Fruit fly (Drosophila melanogaster): ENCODE data around the gene CG2519.
A peak's percentile ranks its signal among the peaks of the same experiment; 100 is the strongest.

CG2519 gene

dm6 chr3R:5564775-5565190 lies 17.2 kb upstream of the CG2519 start, which contains the start of the genes CG14671 and CG12746 (continued):
- no peak for TF ChIP-seq HLHmδ (GFP tag; optimal IDR thresholded peaks at IDR 0.05)
- TF ChIP-seq CG11696 (GFP tag; IDR thresholded peaks at IDR 0.05), result no peak
- TF ChIP-seq CG31441 (GFP tag; IDR thresholded peaks at IDR 0.05), result no peak
- TF ChIP-seq CG30020 (tag; optimal IDR thresholded peaks at IDR 0.05), result peak; percentile 28
- TF ChIP-seq Dip2 (GFP tag; IDR thresholded peaks at IDR 0.05), result no peak
- no peak for TF ChIP-seq CG6854 (GFP tag; optimal IDR thresholded peaks at IDR 0.05)
- no peak for TF ChIP-seq hkb (optimal IDR thresholded peaks at IDR 0.05)
- no peak for TF ChIP-seq hkb (GFP tag; IDR thresholded peaks at IDR 0.05)
- TF ChIP-seq Tbp (GFP tag; optimal IDR thresholded peaks at IDR 0.05), result no peak
- TF ChIP-seq so (GFP tag; IDR thresholded peaks at IDR 0.05), result no peak
- no peak for TF ChIP-seq Oli (tag; optimal IDR thresholded peaks at IDR 0.05)
- TF ChIP-seq Ada2b (GFP tag; IDR thresholded peaks at IDR 0.05), result no peak
- no peak for TF ChIP-seq CG14965 (GFP tag; optimal IDR thresholded peaks at IDR 0.05; ENCODE audit: borderline replicate concordance)
- TF ChIP-seq cato (GFP tag; optimal IDR thresholded peaks at IDR 0.05; ENCODE audit: borderline replicate concordance), result no peak
- no peak for TF ChIP-seq CG6689 (GFP tag; IDR thresholded peaks at IDR 0.05)
- no peak for TF ChIP-seq dysf (GFP tag; IDR thresholded peaks at IDR 0.05)
- TF ChIP-seq tx (GFP tag; optimal IDR thresholded peaks at IDR 0.05), result peak; percentile 14
- no peak for TF ChIP-seq CG10366 (GFP tag; IDR thresholded peaks at IDR 0.05)
- peak in 1 of 2 experiments; percentile 94 for TF ChIP-seq insv (GFP tag; optimal IDR thresholded peaks at IDR 0.05)
- TF ChIP-seq sug (tag; optimal IDR thresholded peaks at IDR 0.05), result peak; percentile 37
- TF ChIP-seq vvl (GFP tag; IDR thresholded peaks at IDR 0.05), result no peak
- peak; percentile 55; the same call in 1 of the 3 replicates for TF ChIP-seq ci (GFP tag; IDR thresholded peaks at IDR 0.05)
- TF ChIP-seq CG12071 (GFP tag; optimal IDR thresholded peaks at IDR 0.05), result no peak
- TF ChIP-seq hb (GFP tag; IDR thresholded peaks at IDR 0.05; ENCODE audit: partially characterized antibody), result no peak
- TF ChIP-seq zen2 (GFP tag; IDR thresholded peaks at IDR 0.05; ENCODE audit: partially characterized antibody), result no peak; the same call in 2 of the 3 replicates
- TF ChIP-seq CG17912 (GFP tag; optimal IDR thresholded peaks at IDR 0.05), result no peak
- TF ChIP-seq en (GFP tag; optimal IDR thresholded peaks at IDR 0.05), result no peak
- no peak for TF ChIP-seq slou (GFP tag; optimal IDR thresholded peaks at IDR 0.05)
- no peak for TF ChIP-seq disco-r (GFP tag; optimal IDR thresholded peaks at IDR 0.05)
- TF ChIP-seq bcd (GFP tag; optimal IDR thresholded peaks at IDR 0.05), result no peak
- no peak for TF ChIP-seq CG9609 (GFP tag; optimal IDR thresholded peaks at IDR 0.05)
- TF ChIP-seq pum (GFP tag; optimal IDR thresholded peaks at IDR 0.05), result no peak
- TF ChIP-seq CG4328 (GFP tag; optimal IDR thresholded peaks at IDR 0.05), result no peak
- no peak for TF ChIP-seq CG15696 (tag; optimal IDR thresholded peaks at IDR 0.05)
- no peak for TF ChIP-seq CG33213 (GFP tag; optimal IDR thresholded peaks at IDR 0.05)
- TF ChIP-seq TFAM (GFP tag; optimal IDR thresholded peaks at IDR 0.05), result no peak
- TF ChIP-seq mld (GFP tag; IDR thresholded peaks at IDR 0.05; ENCODE audit: partially characterized antibody), result no peak
- no peak for TF ChIP-seq ap (GFP tag; IDR thresholded peaks at IDR 0.05)
- TF ChIP-seq CG8089 (GFP tag; optimal IDR thresholded peaks at IDR 0.05), result no peak
- no peak for TF ChIP-seq CG3065 (GFP tag; optimal IDR thresholded peaks at IDR 0.05)
- no peak for TF ChIP-seq p53 (GFP tag; optimal IDR thresholded peaks at IDR 0.05)
- no peak for TF ChIP-seq CG15601 (tag; optimal IDR thresholded peaks at IDR 0.05)
- no peak for TF ChIP-seq CG8924 (tag; optimal IDR thresholded peaks at IDR 0.05)
- TF ChIP-seq CG1233 (GFP tag; optimal IDR thresholded peaks at IDR 0.05), result no peak
- no peak for TF ChIP-seq pho (GFP tag; optimal IDR thresholded peaks at IDR 0.05)
- TF ChIP-seq maf-S (GFP tag; optimal IDR thresholded peaks at IDR 0.05), result no peak
- peak; percentile 7 for TF ChIP-seq Elba2 (GFP tag; optimal IDR thresholded peaks at IDR 0.05)
- TF ChIP-seq CG7786 (GFP tag; optimal IDR thresholded peaks at IDR 0.05), result no peak
- no peak for TF ChIP-seq lmd (GFP tag; IDR thresholded peaks at IDR 0.05)
- TF ChIP-seq fd102C (GFP tag; optimal IDR thresholded peaks at IDR 0.05), result no peak
- TF ChIP-seq CG32532 (GFP tag; IDR thresholded peaks at IDR 0.05), result no peak
- TF ChIP-seq CG9932 (GFP tag; IDR thresholded peaks at IDR 0.05), result no peak
- no peak for TF ChIP-seq CG1792 (GFP tag; optimal IDR thresholded peaks at IDR 0.05)

All from whole organism, embryonic.